Worm (Caenorhabditis elegans): ENCODE data around the gene Y71H2AM.6.

Y71H2AM.6 gene

DNA sequence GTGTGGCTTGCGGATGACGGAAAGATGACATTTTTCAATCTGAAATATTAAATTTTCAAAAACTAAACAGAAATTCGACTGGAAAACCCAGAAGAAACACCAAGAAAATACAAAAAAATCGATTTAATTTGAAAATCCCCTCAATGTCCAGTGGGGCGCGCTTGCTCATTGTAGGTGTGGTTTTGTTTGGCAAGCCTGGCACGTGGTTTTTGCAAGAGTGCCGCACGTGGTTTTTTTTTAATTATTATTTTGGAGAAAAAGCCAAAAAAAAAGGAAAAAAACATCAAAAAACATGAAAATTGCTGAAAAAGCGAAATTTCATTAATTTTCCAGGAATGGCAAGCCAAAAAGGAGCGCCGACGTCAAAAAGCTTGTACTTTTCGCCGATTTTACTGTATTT is 12.2 kb upstream of the Y71H2AM.6 start, which contains the start of gene swsn-3 (continued):
- TF ChIP-seq unc-120 (tag; optimal IDR thresholded peaks at IDR 0.05; ENCODE audit: poor library complexity, severe bottlenecking) (peak; percentile 88), lsy-2 (tag; optimal IDR thresholded peaks at IDR 0.05) (peak; percentile 84)

DNA sequence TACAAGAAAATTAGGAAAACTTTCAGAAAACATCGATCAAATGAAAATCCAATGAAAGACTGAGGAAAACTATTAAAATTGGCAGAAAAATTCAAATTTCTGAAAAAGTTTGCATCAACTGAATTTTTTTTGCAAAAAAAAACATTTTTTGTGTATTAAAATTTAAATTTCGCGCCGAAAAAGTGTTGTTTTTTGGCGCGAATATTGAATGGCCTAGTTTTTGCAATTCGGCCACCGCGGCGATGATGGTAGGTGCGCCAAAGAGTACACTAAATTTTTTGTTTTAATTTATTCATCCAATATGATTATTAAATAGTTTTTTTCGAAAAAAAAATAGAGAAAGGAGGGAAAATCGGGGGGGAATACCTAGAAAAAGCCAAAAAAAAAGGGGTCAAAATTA is 11.8 kb upstream of the Y71H2AM.6 start:
- TF ChIP-seq ceh-39 (tag; optimal IDR thresholded peaks at IDR 0.05): no peak
- TF ChIP-seq mab-5 (tag; optimal IDR thresholded peaks at IDR 0.05): no peak
- TF ChIP-seq zip-8 (tag; optimal IDR thresholded peaks at IDR 0.05): no peak
- no peak for TF ChIP-seq unc-62 (GFP tag; optimal IDR thresholded peaks at IDR 0.05)
- no peak for TF ChIP-seq elt-3 (tag; optimal IDR thresholded peaks at IDR 0.05)

DNA sequence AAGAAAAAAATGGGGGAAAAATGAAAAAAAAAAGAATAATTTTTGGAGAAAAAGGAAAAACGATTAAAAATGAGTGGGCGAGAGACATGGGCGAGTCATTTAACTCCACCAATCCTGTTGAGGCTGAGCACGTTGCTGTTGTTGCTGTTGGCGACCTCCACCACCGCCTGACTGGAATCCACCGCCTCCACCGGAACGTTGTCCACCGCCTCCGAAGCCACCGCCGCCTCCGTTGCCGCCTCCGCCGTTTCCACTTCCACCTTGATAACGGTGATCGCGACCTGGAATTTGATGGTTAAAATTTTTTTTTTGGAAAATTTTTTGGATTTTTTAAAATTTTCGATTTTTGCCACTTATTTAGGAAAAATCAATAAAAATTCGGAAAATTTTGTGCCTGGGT is 10.1 kb upstream of the Y71H2AM.6 start:
- TF ChIP-seq nhr-76 (tag; optimal IDR thresholded peaks at IDR 0.05): no peak
- no peak for TF ChIP-seq bed-3 (GFP tag; optimal IDR thresholded peaks at IDR 0.05)
- no peak for TF ChIP-seq sptf-1 (tag; optimal IDR thresholded peaks at IDR 0.05)
- no peak for TF ChIP-seq ham-2 (GFP tag; optimal IDR thresholded peaks at IDR 0.05)

DNA sequence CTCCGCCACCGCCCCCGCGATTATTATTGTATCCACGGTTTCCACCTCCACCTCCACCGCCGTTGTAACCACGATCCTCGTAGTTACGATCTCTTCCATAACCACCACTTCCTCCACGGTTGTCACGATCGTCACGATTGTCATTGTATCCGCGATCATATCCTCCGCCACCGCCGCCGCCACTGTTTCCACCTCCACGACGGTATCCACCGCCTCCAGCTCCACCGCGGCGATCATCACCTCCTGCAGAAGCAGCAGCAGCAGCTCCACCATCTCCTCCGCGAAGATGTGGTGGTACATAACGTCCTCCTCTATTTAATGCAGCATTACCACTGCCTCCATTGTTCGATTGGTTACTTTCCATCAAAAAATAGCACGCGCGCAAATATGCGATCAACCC is 2.2 kb upstream of the Y71H2AM.6 start, which contains the start of gene laf-1:
TSS of gene laf-1 (minus strand) at position 399 of the 400 bp plus-strand sequence.
- no peak for TF ChIP-seq lsy-2 (tag; optimal IDR thresholded peaks at IDR 0.05)

ce11 chrIII:2780283-2780682 is 573 bp upstream of the Y71H2AM.6 start:
- TF ChIP-seq ces-1 (GFP tag; optimal IDR thresholded peaks at IDR 0.05): peak; percentile 17
- TF ChIP-seq ceh-39 (tag; optimal IDR thresholded peaks at IDR 0.05): no peak

DNA sequence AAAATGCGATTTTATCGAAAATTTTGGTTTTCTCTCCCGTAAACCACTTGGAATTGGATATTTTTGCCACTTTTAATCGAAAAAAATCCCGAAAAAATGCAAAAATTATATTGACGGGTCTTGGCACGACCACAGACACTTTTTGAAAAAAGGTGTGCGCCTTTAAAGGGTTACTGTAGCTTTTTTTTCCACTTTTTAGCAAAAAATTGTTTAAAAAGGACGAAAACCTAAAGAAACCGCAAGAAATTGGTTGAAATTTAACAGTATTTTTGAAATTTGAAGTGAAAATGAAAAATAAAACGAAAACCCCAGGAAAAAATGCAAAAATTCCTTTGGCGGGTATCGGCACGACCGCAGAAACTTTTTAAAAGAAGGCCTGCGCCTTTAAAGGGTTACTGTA is 977 bp downstream of the Y71H2AM.6 start:
- no peak for TF ChIP-seq elt-3 (tag; optimal IDR thresholded peaks at IDR 0.05)
- no peak for TF ChIP-seq ztf-11 (tag; optimal IDR thresholded peaks at IDR 0.05)
- TF ChIP-seq mab-5 (tag; optimal IDR thresholded peaks at IDR 0.05): no peak
- no peak for TF ChIP-seq ceh-43 (GFP tag; optimal IDR thresholded peaks at IDR 0.05)
- TF ChIP-seq nhr-12 (tag; optimal IDR thresholded peaks at IDR 0.05): no peak
- no peak for TF ChIP-seq unc-39 (tag; optimal IDR thresholded peaks at IDR 0.05)
- TF ChIP-seq ceh-83 (GFP tag; optimal IDR thresholded peaks at IDR 0.05): no peak
- no peak for TF ChIP-seq sptf-1 (tag; optimal IDR thresholded peaks at IDR 0.05)

ce11 chrIII:2785840-2786239 is 5.0 kb downstream of the Y71H2AM.6 start, which contains the start of gene Y71H2AM.20:
TSS of gene Y71H2AM.20 (minus strand) at chrIII:2785948.
- TF ChIP-seq lin-32 (GFP tag; optimal IDR thresholded peaks at IDR 0.05): peak; percentile 20
- peak; percentile 89 for TF ChIP-seq ces-1 (GFP tag; optimal IDR thresholded peaks at IDR 0.05)
- TF ChIP-seq lsy-2 (tag; optimal IDR thresholded peaks at IDR 0.05): peak; percentile 93
- TF ChIP-seq cnd-1 (tag; optimal IDR thresholded peaks at IDR 0.05): peak; percentile 77
- no peak for TF ChIP-seq nhr-28 (tag; optimal IDR thresholded peaks at IDR 0.05)
- TF ChIP-seq ceh-39 (tag; optimal IDR thresholded peaks at IDR 0.05): peak; percentile 92
- no peak for TF ChIP-seq unc-39 (tag; optimal IDR thresholded peaks at IDR 0.05)
- peak; percentile 56 for TF ChIP-seq unc-120 (tag; optimal IDR thresholded peaks at IDR 0.05; ENCODE audit: poor library complexity, severe bottlenecking)
- peak; percentile 96 for TF ChIP-seq nhr-237 (tag; optimal IDR thresholded peaks at IDR 0.05)
- no peak for TF ChIP-seq nhr-12 (tag; optimal IDR thresholded peaks at IDR 0.05)
- TF ChIP-seq unc-62 (GFP tag; optimal IDR thresholded peaks at IDR 0.05): peak; percentile 51
- TF ChIP-seq elt-1 (tag; optimal IDR thresholded peaks at IDR 0.05; ENCODE audit: borderline replicate concordance, insufficient read depth): peak; percentile 3
- no peak for TF ChIP-seq snpc-4 (tag; optimal IDR thresholded peaks at IDR 0.05)
- peak; percentile 60 for TF ChIP-seq ceh-43 (GFP tag; optimal IDR thresholded peaks at IDR 0.05)
- peak; percentile 98 for TF ChIP-seq lin-13 (tag; optimal IDR thresholded peaks at IDR 0.05)
- peak; percentile 67 for TF ChIP-seq mab-5 (tag; optimal IDR thresholded peaks at IDR 0.05)
- TF ChIP-seq mls-2 (tag; optimal IDR thresholded peaks at IDR 0.05): peak; percentile 80
- no peak for TF ChIP-seq nhr-76 (tag; optimal IDR thresholded peaks at IDR 0.05)
- TF ChIP-seq bed-3 (GFP tag; optimal IDR thresholded peaks at IDR 0.05): no peak
- TF ChIP-seq flh-1 (GFP tag; optimal IDR thresholded peaks at IDR 0.05): no peak
- peak; percentile 46 for TF ChIP-seq blmp-1 (tag; optimal IDR thresholded peaks at IDR 0.05)
- peak; percentile 100 for TF ChIP-seq mep-1 (tag; optimal IDR thresholded peaks at IDR 0.05)
- no peak for TF ChIP-seq ceh-83 (GFP tag; optimal IDR thresholded peaks at IDR 0.05)
- TF ChIP-seq ham-2 (GFP tag; optimal IDR thresholded peaks at IDR 0.05): no peak
- TF ChIP-seq zip-8 (tag; optimal IDR thresholded peaks at IDR 0.05): no peak
- TF ChIP-seq nhr-2 (tag; optimal IDR thresholded peaks at IDR 0.05): peak; percentile 27
- TF ChIP-seq elt-3 (tag; optimal IDR thresholded peaks at IDR 0.05): peak; percentile 15
- peak; percentile 79 for TF ChIP-seq hlh-1 (tag; optimal IDR thresholded peaks at IDR 0.05)
- TF ChIP-seq M03D4.4 (tag; optimal IDR thresholded peaks at IDR 0.05): peak; percentile 65
- no peak for TF ChIP-seq sem-2 (GFP tag; optimal IDR thresholded peaks at IDR 0.05)
- peak; percentile 89 for TF ChIP-seq pha-4 (tag; optimal IDR thresholded peaks at IDR 0.05)
- TF ChIP-seq ztf-11 (tag; optimal IDR thresholded peaks at IDR 0.05): peak; percentile 77
- TF ChIP-seq sptf-1 (tag; optimal IDR thresholded peaks at IDR 0.05): peak; percentile 88
- peak; percentile 79 for TF ChIP-seq drap-1 (GFP tag; optimal IDR thresholded peaks at IDR 0.05)
- TF ChIP-seq tbx-8 (GFP tag; optimal IDR thresholded peaks at IDR 0.05): no peak

Data from whole organism, mixed stage, embryonic.